Worm (Caenorhabditis elegans) whole organism, mixed stage, embryonic: Measurements from ENCODE around the gene nrde-4.
A peak's percentile ranks its signal among the peaks of the same experiment; 100 is the strongest.

ENCODE experiments used
- M03D4.4 ChIP-seq: sonication (generic microtip); optimal IDR thresholded peaks from 2 replicates; lab custom pipeline; 2017; ENCODE audit warnings: mild to moderate bottlenecking, missing genetic modification characterization, missing compliant biosample characterization
- bed-3 ChIP-seq: fragments of 200-800 bp; sonication (Bioruptor generic); optimal IDR thresholded peaks from 3 replicates; lab custom pipeline; 2018; ENCODE audit warnings: mild to moderate bottlenecking, missing genetic modification characterization, moderate library complexity, missing compliant biosample characterization
- blmp-1 ChIP-seq: fragments of 150-350 bp; optimal IDR thresholded peaks from 2 replicates; lab custom pipeline; 2014; ENCODE audit warnings: missing biosample characterization, missing genetic modification characterization
- ceh-39 ChIP-seq: fragments of 150-350 bp; optimal IDR thresholded peaks from 2 replicates; lab custom pipeline; 2014; ENCODE audit warnings: missing biosample characterization, missing genetic modification characterization
- ceh-43 ChIP-seq: fragments of 200-800 bp; sonication (Bioruptor generic); optimal IDR thresholded peaks from 2 replicates; lab custom pipeline; 2018; ENCODE audit warnings: mild to moderate bottlenecking, missing genetic modification characterization, moderate library complexity, missing compliant biosample characterization
- ceh-83 ChIP-seq: fragments of 200-800 bp; sonication (Bioruptor generic); optimal IDR thresholded peaks from 2 replicates; lab custom pipeline; 2018; ENCODE audit warnings: mild to moderate bottlenecking, missing genetic modification characterization, missing compliant biosample characterization
- ces-1 ChIP-seq: fragments of 150-350 bp; optimal IDR thresholded peaks from 2 replicates; lab custom pipeline; 2014; ENCODE audit warnings: missing biosample characterization, missing genetic modification reagents, missing genetic modification characterization
- drap-1 ChIP-seq: fragments of 200-800 bp; sonication (Bioruptor generic); optimal IDR thresholded peaks from 3 replicates; lab custom pipeline; 2018; ENCODE audit warnings: mild to moderate bottlenecking, missing genetic modification characterization, missing compliant biosample characterization
- elt-1 ChIP-seq: sonication (generic microtip); optimal IDR thresholded peaks from 2 replicates; lab custom pipeline; 2017; ENCODE audit warnings: missing genetic modification characterization, mild to moderate bottlenecking, missing compliant biosample characterization, antibody characterized with exemption, moderate library complexity, borderline replicate concordance; ENCODE audit not compliant: insufficient read depth
- flh-1 ChIP-seq: fragments of 200-800 bp; sonication (Bioruptor generic); optimal IDR thresholded peaks from 2 replicates; lab custom pipeline; 2018; ENCODE audit warnings: mild to moderate bottlenecking, missing genetic modification characterization, moderate library complexity, missing compliant biosample characterization
- ham-2 ChIP-seq: fragments of 200-800 bp; sonication (Bioruptor generic); optimal IDR thresholded peaks from 2 replicates; lab custom pipeline; 2018; ENCODE audit warnings: mild to moderate bottlenecking, missing genetic modification characterization, missing compliant biosample characterization
- lin-32 ChIP-seq: fragments of 200-800 bp; sonication (Bioruptor generic); optimal IDR thresholded peaks from 2 replicates; lab custom pipeline; 2018; ENCODE audit warnings: mild to moderate bottlenecking, missing genetic modification characterization, missing compliant biosample characterization
- lsy-2 ChIP-seq: fragments of 150-350 bp; optimal IDR thresholded peaks from 2 replicates; lab custom pipeline; 2014; ENCODE audit warnings: missing biosample characterization, missing genetic modification characterization
- mab-5 ChIP-seq: fragments of 150-350 bp; optimal IDR thresholded peaks from 2 replicates; lab custom pipeline; 2014; ENCODE audit warnings: missing biosample characterization, missing genetic modification characterization
- mep-1 ChIP-seq: fragments of 150-350 bp; optimal IDR thresholded peaks from 2 replicates; lab custom pipeline; 2017; ENCODE audit warnings: missing biosample characterization, missing genetic modification reagents, missing genetic modification characterization, inconsistent platforms
- mls-2 ChIP-seq: sonication (generic microtip); optimal IDR thresholded peaks from 2 replicates; lab custom pipeline; 2016; ENCODE audit warnings: mild to moderate bottlenecking, missing genetic modification characterization, moderate library complexity, missing compliant biosample characterization
- nhr-12 ChIP-seq: fragments of 150-350 bp; optimal IDR thresholded peaks from 2 replicates; lab custom pipeline; 2014; ENCODE audit warnings: missing biosample characterization, missing genetic modification characterization
- nhr-2 ChIP-seq: fragments of 150-350 bp; optimal IDR thresholded peaks from 2 replicates; lab custom pipeline; 2014; ENCODE audit warnings: missing biosample characterization, missing genetic modification characterization
- nhr-237 ChIP-seq: fragments of 150-350 bp; optimal IDR thresholded peaks from 2 replicates; lab custom pipeline; 2014; ENCODE audit warnings: missing biosample characterization, missing genetic modification characterization
- nhr-28 ChIP-seq: fragments of 150-350 bp; optimal IDR thresholded peaks from 2 replicates; lab custom pipeline; 2014; ENCODE audit warnings: missing biosample characterization, missing genetic modification characterization
- nhr-76 ChIP-seq: sonication (generic microtip); optimal IDR thresholded peaks from 2 replicates; lab custom pipeline; 2017; ENCODE audit warnings: missing biosample characterization, missing genetic modification characterization
- pha-4 ChIP-seq: fragments of 150-350 bp; optimal IDR thresholded peaks from 2 replicates; lab custom pipeline; 2018; ENCODE audit warnings: missing biosample characterization, missing genetic modification reagents, missing genetic modification characterization
- snpc-4 ChIP-seq: fragments of 150-350 bp; optimal IDR thresholded peaks from 2 replicates; lab custom pipeline; 2014; ENCODE audit warnings: missing biosample characterization, missing genetic modification characterization
- sptf-1 ChIP-seq: sonication (generic microtip); optimal IDR thresholded peaks from 2 replicates; lab custom pipeline; 2017; ENCODE audit warnings: mild to moderate bottlenecking, missing genetic modification characterization, moderate library complexity, missing compliant biosample characterization
- tbx-8 ChIP-seq: fragments of 200-800 bp; sonication (Bioruptor generic); optimal IDR thresholded peaks from 2 replicates; lab custom pipeline; 2018; ENCODE audit warnings: mild to moderate bottlenecking, missing genetic modification characterization, moderate library complexity, missing compliant biosample characterization
- unc-120 ChIP-seq: sonication (generic microtip); optimal IDR thresholded peaks from 2 replicates; lab custom pipeline; 2017; ENCODE audit warnings: missing genetic modification characterization, missing compliant biosample characterization; ENCODE audit not compliant: poor library complexity, severe bottlenecking
- unc-62 ChIP-seq: fragments of 150-350 bp; optimal IDR thresholded peaks from 2 replicates; lab custom pipeline; 2014; ENCODE audit warnings: missing biosample characterization, missing genetic modification reagents, missing genetic modification characterization
- zip-8 ChIP-seq: fragments of 150-350 bp; optimal IDR thresholded peaks from 2 replicates; lab custom pipeline; 2014; ENCODE audit warnings: missing biosample characterization, missing genetic modification characterization
- ztf-11 ChIP-seq: fragments of 150-350 bp; optimal IDR thresholded peaks from 2 replicates; lab custom pipeline; 2014; ENCODE audit warnings: missing biosample characterization, missing genetic modification characterization

Gene nrde-4

ce11 chrIV:7661569-7661968 is 7.5 kb upstream of the nrde-4 start:
- TF ChIP-seq ceh-43 (GFP tag; lab: Kevin White, UChicago), result no peak
- peak; percentile 59 for TF ChIP-seq ces-1 (GFP tag; lab: Kevin White, UChicago)
- TF ChIP-seq, all 35 proteins: peak for 1

- TF ChIP-seq ztf-11 (tag; lab: Kevin White, UChicago) (no peak), unc-62 (GFP tag; lab: Kevin White, UChicago) (peak; percentile 9), nhr-76 (no peak), blmp-1 (no peak)
Measured at ce11 chrIV:7659481-7659880, 5.4 kb upstream of the nrde-4 start.

ce11 chrIV:7658589-7658988 is 4.5 kb upstream of the nrde-4 start, which contains the start of gene C08G9.1:
C08G9.1 (plus strand) TSS chrIV:7658763.
- no peak for TF ChIP-seq M03D4.4 (tag; lab: Kevin White, UChicago)
- TF ChIP-seq nhr-237 (tag; lab: Kevin White, UChicago), result no peak
- TF ChIP-seq lsy-2, result no peak
- TF ChIP-seq flh-1 (GFP tag; lab: Kevin White, UChicago), result no peak
- no peak for TF ChIP-seq blmp-1
- no peak for TF ChIP-seq snpc-4
- TF ChIP-seq lin-32 (GFP tag; lab: Kevin White, UChicago), result no peak
- no peak for TF ChIP-seq unc-120 (tag; lab: Kevin White, UChicago)
- no peak for TF ChIP-seq ham-2
- no peak for TF ChIP-seq ces-1 (GFP tag; lab: Kevin White, UChicago)
- no peak for TF ChIP-seq nhr-28

- TF ChIP-seq tbx-8 (no peak), sptf-1 (tag; lab: Kevin White, UChicago) (no peak), nhr-12 (tag; lab: Kevin White, UChicago) (no peak), flh-1 (GFP tag; lab: Kevin White, UChicago) (no peak), bed-3 (no peak), blmp-1 (no peak), ceh-83 (GFP tag; lab: Kevin White, UChicago) (no peak), ceh-39 (tag; lab: Kevin White, UChicago) (no peak), mep-1 (tag; lab: Kevin White, UChicago) (no peak), mls-2 (tag; lab: Kevin White, UChicago) (no peak), nhr-2 (tag; lab: Kevin White, UChicago) (no peak), unc-120 (tag; lab: Kevin White, UChicago) (no peak), lsy-2 (no peak), drap-1 (GFP tag; lab: Kevin White, UChicago) (no peak), nhr-237 (tag; lab: Kevin White, UChicago) (no peak)
Measured at ce11 chrIV:7653198-7653597, 864 bp downstream of the nrde-4 start.

ce11 chrIV:7651120-7651519 is 2.9 kb downstream of the nrde-4 start, which contains the start of gene cima-1:
cima-1 (plus strand) TSS chrIV:7651459.
- no peak for TF ChIP-seq drap-1 (GFP tag; lab: Kevin White, UChicago)
- no peak for TF ChIP-seq zip-8 (tag; lab: Kevin White, UChicago)
- TF ChIP-seq blmp-1, result no peak
- TF ChIP-seq elt-1 (tag; lab: Kevin White, UChicago), result no peak
- TF ChIP-seq mab-5, result no peak
- TF ChIP-seq mep-1 (tag; lab: Kevin White, UChicago), result no peak
- TF ChIP-seq ces-1 (GFP tag; lab: Kevin White, UChicago), result no peak
- no peak for TF ChIP-seq sptf-1 (tag; lab: Kevin White, UChicago)
- no peak for TF ChIP-seq mls-2 (tag; lab: Kevin White, UChicago)
- no peak for TF ChIP-seq bed-3
- TF ChIP-seq ceh-39 (tag; lab: Kevin White, UChicago), result no peak
- TF ChIP-seq nhr-237 (tag; lab: Kevin White, UChicago), result no peak
- no peak for TF ChIP-seq pha-4 (tag; lab: Kevin White, UChicago)

ce11 chrIV:7650433-7650832 is 3.6 kb downstream of the nrde-4 start:
- no peak for TF ChIP-seq nhr-76
